Fruit fly (Drosophila melanogaster) whole organism, embryonic: Measurements from ENCODE around the gene CG13097.
A peak's percentile ranks its signal among the peaks of the same experiment; 100 is the strongest.

Experiments
- CG1024 ChIP-seq: fragments of 200-800 bp; sonication (Bioruptor generic); IDR thresholded peaks from 2 replicates; pipeline ENCODE4 v1.3.6; 2022; ENCODE audit warnings: missing biosample characterization, missing genetic modification characterization
- CG10274 ChIP-seq: fragments of 200-800 bp; sonication (Bioruptor generic); optimal IDR thresholded peaks from 3 replicates; lab custom pipeline; 2017; ENCODE audit warnings: missing biosample characterization, mild to moderate bottlenecking, missing genetic modification characterization
- CG10565 ChIP-seq: fragments of 200-800 bp; sonication (Bioruptor generic); optimal IDR thresholded peaks from 3 replicates; lab custom pipeline; 2016; ENCODE audit warnings: missing biosample characterization, mild to moderate bottlenecking, missing genetic modification characterization
- CG11085 ChIP-seq: fragments of 200-800 bp; sonication (Bioruptor generic); IDR thresholded peaks from 2 replicates; pipeline ENCODE4 v1.3.6; 2022; ENCODE audit warnings: missing biosample characterization, missing genetic modification characterization
- CG11723 ChIP-seq: fragments of 200-800 bp; sonication (Bioruptor generic); optimal IDR thresholded peaks from 2 replicates; lab custom pipeline; 2017; ENCODE audit warnings: missing biosample characterization, mild to moderate bottlenecking, missing genetic modification characterization
- CG12942 ChIP-seq: fragments of 200-800 bp; sonication (Bioruptor generic); optimal IDR thresholded peaks from 3 replicates; lab custom pipeline; 2016; ENCODE audit warnings: missing biosample characterization, missing genetic modification characterization
- CG13775 ChIP-seq: fragments of 200-800 bp; sonication (Bioruptor generic); optimal IDR thresholded peaks from 3 replicates; lab custom pipeline; 2017; ENCODE audit warnings: missing biosample characterization, mild to moderate bottlenecking, missing genetic modification characterization
- CG1603 ChIP-seq: fragments of 200-800 bp; sonication (Bioruptor generic); optimal IDR thresholded peaks from 2 replicates; lab custom pipeline; 2019; ENCODE audit warnings: missing biosample characterization, mild to moderate bottlenecking, missing genetic modification characterization, moderate library complexity
- CG16813 ChIP-seq: fragments of 200-800 bp; sonication (Bioruptor generic); IDR thresholded peaks from 3 replicates; pipeline ENCODE4 v1.3.6; 2022; ENCODE audit warnings: missing biosample characterization, missing genetic modification characterization; ENCODE audit not compliant: partially characterized antibody
- CG17912 ChIP-seq: fragments of 200-800 bp; sonication (Bioruptor generic); optimal IDR thresholded peaks from 2 replicates; lab custom pipeline; 2018; ENCODE audit warnings: missing biosample characterization, mild to moderate bottlenecking, missing genetic modification characterization
- CG18262 ChIP-seq: fragments of 200-800 bp; optimal IDR thresholded peaks from 3 replicates; lab custom pipeline; 2019; ENCODE audit warnings: missing biosample characterization, mild to moderate bottlenecking, missing genetic modification characterization, moderate library complexity
- CG34376 ChIP-seq: fragments of 200-800 bp; sonication (Bioruptor generic); optimal IDR thresholded peaks from 2 replicates; lab custom pipeline; 2018; ENCODE audit warnings: missing biosample characterization, mild to moderate bottlenecking, missing genetic modification characterization
- CG3838 ChIP-seq: fragments of 200-800 bp; sonication (Bioruptor generic); optimal IDR thresholded peaks from 3 replicates; lab custom pipeline; 2016; ENCODE audit warnings: missing biosample characterization, missing genetic modification characterization
- CG4617 ChIP-seq: fragments of 200-800 bp; sonication (Bioruptor generic); optimal IDR thresholded peaks from 3 replicates; lab custom pipeline; 2016; ENCODE audit warnings: missing biosample characterization, missing genetic modification characterization, borderline replicate concordance
- CG6683 ChIP-seq: fragments of 200-800 bp; sonication (Bioruptor generic); optimal IDR thresholded peaks from 2 replicates; lab custom pipeline; 2017; ENCODE audit warnings: missing biosample characterization, mild to moderate bottlenecking, missing genetic modification characterization, missing genetic modification reagents
- CG7928 ChIP-seq: fragments of 200-800 bp; sonication (Bioruptor generic); optimal IDR thresholded peaks from 2 replicates; lab custom pipeline; 2017; ENCODE audit warnings: missing biosample characterization, mild to moderate bottlenecking, missing genetic modification characterization
- Dek ChIP-seq: fragments of 200-800 bp; sonication (Bioruptor generic); optimal IDR thresholded peaks from 3 replicates; lab custom pipeline; 2019; ENCODE audit warnings: missing biosample characterization, mild to moderate bottlenecking, missing genetic modification characterization, moderate library complexity
- Dfd ChIP-seq, 2 experiments: fragments of >200 bp; optimal IDR thresholded peaks; 2 replicates each; lab custom pipeline; 2017; ENCODE audit warnings: missing biosample characterization in 2 of 2, missing genetic modification characterization in 2 of 2
- Dll ChIP-seq: fragments of 200-800 bp; sonication (Bioruptor generic); IDR thresholded peaks from 4 replicates; pipeline ENCODE4 v1.3.6; 2022; ENCODE audit warnings: missing biosample characterization, missing genetic modification characterization; ENCODE audit not compliant: partially characterized antibody
- E2f2 ChIP-seq: fragments of 200-800 bp; sonication (Bioruptor generic); IDR thresholded peaks from 2 replicates; pipeline ENCODE4 v1.3.6; 2022; ENCODE audit warnings: missing biosample characterization, missing genetic modification characterization
- GATAe ChIP-seq: fragments of 200-800 bp; sonication (Bioruptor generic); conservative IDR thresholded peaks from 2 replicates; pipeline ENCODE4 v1.3.6; 2022; ENCODE audit warnings: missing biosample characterization, missing genetic modification characterization
- Hr3 ChIP-seq: fragments of 200-800 bp; sonication (Bioruptor generic); optimal IDR thresholded peaks from 3 replicates; lab custom pipeline; 2016; ENCODE audit warnings: missing biosample characterization, missing genetic modification characterization
- Jarid2 ChIP-seq: fragments of 200-800 bp; sonication (Bioruptor generic); optimal IDR thresholded peaks from 3 replicates; lab custom pipeline; 2017; ENCODE audit warnings: mild to moderate bottlenecking, missing biosample characterization, missing genetic modification reagents, missing genetic modification characterization
- Med ChIP-seq: fragments of 200-800 bp; sonication (Bioruptor generic); peaks from one replicate; lab custom pipeline; 2016; ENCODE audit warnings: missing biosample characterization, missing genetic modification characterization, mild to moderate bottlenecking, inconsistent platforms, moderate library complexity
- Optix ChIP-seq: fragments of 200-800 bp; sonication (Bioruptor generic); IDR thresholded peaks from 3 replicates; pipeline ENCODE4 v1.3.6; 2022; ENCODE audit warnings: missing biosample characterization, missing genetic modification characterization
- Pdp1 ChIP-seq, 2 experiments: fragments of 200-800 bp; sonication (Bioruptor generic); optimal IDR thresholded peaks; 3 replicates each; lab custom pipeline; 2016; ENCODE audit warnings: missing biosample characterization in 2 of 2, missing genetic modification characterization in 2 of 2, mild to moderate bottlenecking in 1 of 2, moderate library complexity in 1 of 2
- Ravus ChIP-seq: fragments of 200-800 bp; sonication (Bioruptor generic); IDR thresholded peaks from 2 replicates; pipeline ENCODE4 v1.3.6; 2022; ENCODE audit warnings: missing biosample characterization, missing genetic modification characterization
- Rfx ChIP-seq: fragments of 200-800 bp; sonication (Bioruptor generic); IDR thresholded peaks from 2 replicates; pipeline ENCODE4 v1.3.6; 2022; ENCODE audit warnings: missing biosample characterization, missing genetic modification characterization
- Spps ChIP-seq: fragments of 200-800 bp; sonication (Bioruptor generic); optimal IDR thresholded peaks from 2 replicates; lab custom pipeline; 2018; ENCODE audit warnings: missing biosample characterization, mild to moderate bottlenecking, missing genetic modification characterization
- TFAM ChIP-seq: fragments of 200-800 bp; sonication (Bioruptor generic); optimal IDR thresholded peaks from 2 replicates; lab custom pipeline; 2017; ENCODE audit warnings: missing biosample characterization, missing genetic modification characterization, inconsistent platforms
- ash1 ChIP-seq: fragments of 200-800 bp; sonication (Bioruptor generic); optimal IDR thresholded peaks from 2 replicates; lab custom pipeline; 2018; ENCODE audit warnings: missing biosample characterization, mild to moderate bottlenecking, missing genetic modification characterization
- az2 ChIP-seq: fragments of 200-800 bp; sonication (Bioruptor generic); optimal IDR thresholded peaks from 3 replicates; lab custom pipeline; 2016; ENCODE audit warnings: missing biosample characterization, missing genetic modification characterization
- cas ChIP-seq: fragments of 200-800 bp; sonication (Bioruptor generic); IDR thresholded peaks from 2 replicates; pipeline ENCODE4 v1.3.6; 2022; ENCODE audit warnings: missing biosample characterization, missing genetic modification characterization
- esg ChIP-seq: fragments of 200-800 bp; sonication (Bioruptor generic); conservative IDR thresholded peaks from 2 replicates; pipeline ENCODE4 v1.3.6; 2022; ENCODE audit warnings: missing biosample characterization, missing genetic modification characterization
- ftz-f1 ChIP-seq: fragments of 200-800 bp; sonication (Bioruptor generic); optimal IDR thresholded peaks from 2 replicates; lab custom pipeline; 2016; ENCODE audit warnings: missing biosample characterization, missing genetic modification characterization
- gcm ChIP-seq: fragments of 200-800 bp; sonication (Bioruptor generic); optimal IDR thresholded peaks from 2 replicates; lab custom pipeline; 2019; ENCODE audit warnings: missing biosample characterization, mild to moderate bottlenecking, missing genetic modification characterization, moderate library complexity
- h ChIP-seq: fragments of >200 bp; optimal IDR thresholded peaks from 2 replicates; lab custom pipeline; 2017
- hkb ChIP-seq, 2 experiments: fragments of 200-800 bp in 1 of 2; fragments of >200 bp in 1 of 2; sonication (Bioruptor generic) in 1 of 2; IDR thresholded peaks in 1 of 2; optimal IDR thresholded peaks in 1 of 2; 2 replicates each; pipeline versions ENCODE4 v1.3.6 to Lab custom; 2017 to 2022; ENCODE audit warnings: missing biosample characterization in 1 of 2, missing genetic modification characterization in 1 of 2
- ken ChIP-seq: fragments of 200-800 bp; sonication (Bioruptor generic); IDR thresholded peaks from 3 replicates; pipeline ENCODE4 v1.3.6; 2022; ENCODE audit warnings: missing biosample characterization, missing genetic modification characterization
- kni ChIP-seq: fragments of 200-800 bp; sonication (Bioruptor generic); optimal IDR thresholded peaks from 3 replicates; lab custom pipeline; 2017; ENCODE audit warnings: mild to moderate bottlenecking, missing biosample characterization, missing genetic modification reagents, missing genetic modification characterization
- lola ChIP-seq, 3 experiments: fragments of >200 bp in 2 of 3; fragments of 200-800 bp in 1 of 3; sonication (Bioruptor generic) in 1 of 3; optimal IDR thresholded peaks; 2 replicates each; lab custom pipeline; 2017 to 2019; ENCODE audit warnings: missing biosample characterization in 3 of 3, missing genetic modification characterization in 3 of 3, mild to moderate bottlenecking in 1 of 3, moderate library complexity in 1 of 3
- nerfin-1 ChIP-seq: fragments of 200-800 bp; sonication (Bioruptor generic); optimal IDR thresholded peaks from 3 replicates; lab custom pipeline; 2019; ENCODE audit warnings: missing biosample characterization, mild to moderate bottlenecking, missing genetic modification characterization, moderate library complexity
- pita ChIP-seq: fragments of 200-800 bp; sonication (Bioruptor generic); optimal IDR thresholded peaks from 2 replicates; lab custom pipeline; 2017; ENCODE audit warnings: missing biosample characterization, mild to moderate bottlenecking, missing genetic modification characterization
- sim ChIP-seq: fragments of 200-800 bp; sonication (Bioruptor generic); IDR thresholded peaks from 2 replicates; pipeline ENCODE4 v1.3.6; 2022; ENCODE audit warnings: missing biosample characterization, missing genetic modification characterization
- sisA ChIP-seq: fragments of 200-800 bp; sonication (Bioruptor generic); IDR thresholded peaks from 2 replicates; pipeline ENCODE4 v1.3.6; 2022; ENCODE audit warnings: missing biosample characterization, missing genetic modification characterization
- sob ChIP-seq: fragments of 200-800 bp; sonication (Bioruptor generic); IDR thresholded peaks from 2 replicates; pipeline ENCODE4 v1.3.6; 2022; ENCODE audit warnings: missing biosample characterization, missing genetic modification characterization
- sqz ChIP-seq: fragments of 200-800 bp; sonication (Bioruptor generic); optimal IDR thresholded peaks from 3 replicates; lab custom pipeline; 2018; ENCODE audit warnings: missing biosample characterization, mild to moderate bottlenecking, missing genetic modification characterization
- tin ChIP-seq: fragments of 200-800 bp; sonication (Bioruptor generic); optimal IDR thresholded peaks from 3 replicates; lab custom pipeline; 2016; ENCODE audit warnings: missing biosample characterization, missing genetic modification characterization
- ttk ChIP-seq: fragments of 200-800 bp; sonication (Bioruptor generic); IDR thresholded peaks from 2 replicates; pipeline ENCODE4 v2.1.2; 2022; ENCODE audit warnings: missing biosample characterization, missing genetic modification characterization
- wor ChIP-seq: fragments of 200-800 bp; sonication (Bioruptor generic); IDR thresholded peaks from 2 replicates; pipeline ENCODE4 v1.3.6; 2022; ENCODE audit warnings: missing biosample characterization, missing genetic modification characterization

CG13097 gene

DNA sequence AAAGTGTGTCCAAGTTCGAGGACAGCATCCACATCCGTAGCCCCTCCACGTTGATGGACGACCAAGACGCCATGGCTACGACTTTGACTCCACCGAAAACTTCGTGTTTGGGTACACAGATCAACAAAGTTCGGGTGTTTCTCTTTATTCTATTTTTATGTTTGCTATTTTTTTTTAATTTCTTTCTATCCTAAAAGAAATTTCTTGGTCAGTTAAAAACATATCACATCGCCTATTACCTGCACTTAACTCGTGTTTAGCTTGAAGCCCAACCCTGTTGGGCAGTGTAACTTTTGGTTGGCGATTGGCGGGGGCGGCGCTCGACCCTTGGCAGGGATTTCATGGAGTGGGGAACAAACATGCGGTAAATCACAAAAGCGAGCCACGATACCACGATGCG, 41.2 kb downstream of the CG13097 start (continued):
- no peak for TF ChIP-seq sqz
- peak in 1 of 3 experiments; percentile 63 for TF ChIP-seq lola (GFP tag; optimal IDR thresholded peaks at IDR 0.05; lab: Kevin White, UChicago)
- peak; percentile 89 for TF ChIP-seq Med
- no peak for TF ChIP-seq Dek
- peak; percentile 5 for TF ChIP-seq CG12942
- peak; percentile 21 for TF ChIP-seq az2 (GFP tag; lab: Kevin White, UChicago)
- no peak for TF ChIP-seq CG34376 (GFP tag; lab: Kevin White, UChicago)
- peak; percentile 78; the same call in 2 of the 3 replicates for TF ChIP-seq ken (GFP tag; lab: Robert Waterston, UW)
- TF ChIP-seq CG4617 = no peak
- peak; percentile 30; the same call in 1 of the 2 replicates for TF ChIP-seq E2f2 (GFP tag; lab: Robert Waterston, UW)
- TF ChIP-seq ftz-f1 (GFP tag; lab: Kevin White, UChicago) = no peak
- TF ChIP-seq ash1 (GFP tag; lab: Kevin White, UChicago) = no peak
- peak; percentile 47; the same call in 1 of the 3 replicates for TF ChIP-seq Optix (GFP tag; lab: Robert Waterston, UW)
- no peak for TF ChIP-seq GATAe (GFP tag; lab: Robert Waterston, UW)
- TF ChIP-seq CG10565 (GFP tag; lab: Kevin White, UChicago) = no peak
- TF ChIP-seq CG6683 = no peak
- TF ChIP-seq CG11085 (GFP tag; lab: Robert Waterston, UW) = no peak
- TF ChIP-seq pita (GFP tag; lab: Kevin White, UChicago) = no peak
- TF ChIP-seq CG1603 = peak; percentile 11
- no peak for TF ChIP-seq CG16813 (GFP tag; lab: Robert Waterston, UW)
- TF ChIP-seq Ravus (GFP tag; lab: Robert Waterston, UW) = no peak
- TF ChIP-seq Dll (GFP tag; lab: Robert Waterston, UW) = no peak
- peak; percentile 24 for TF ChIP-seq nerfin-1
- no peak for TF ChIP-seq CG10274 (GFP tag; lab: Kevin White, UChicago)
- no peak for TF ChIP-seq hkb (optimal IDR thresholded peaks at IDR 0.05; lab: Kevin White, UChicago)
- TF ChIP-seq hkb (GFP tag; IDR thresholded peaks at IDR 0.05; lab: Robert Waterston, UW) = peak; percentile 60
- peak in 1 of 2 experiments; percentile 22 for TF ChIP-seq Pdp1 (GFP tag; optimal IDR thresholded peaks at IDR 0.05; lab: Kevin White, UChicago)
- TF ChIP-seq h = no peak
- no peak for TF ChIP-seq CG7928 (GFP tag; lab: Kevin White, UChicago)
- TF ChIP-seq TFAM (GFP tag; lab: Kevin White, UChicago) = no peak
- TF ChIP-seq Spps = peak; percentile 57
- TF ChIP-seq wor (GFP tag; lab: Robert Waterston, UW) = peak; percentile 12; the same call in 1 of the 2 replicates
- peak; percentile 28 for TF ChIP-seq gcm
- TF ChIP-seq CG3838 (GFP tag; lab: Kevin White, UChicago) = no peak
- no peak for TF ChIP-seq cas (GFP tag; lab: Robert Waterston, UW)
- peak; percentile 59 for TF ChIP-seq CG18262
- no peak for TF ChIP-seq sisA
- no peak for TF ChIP-seq CG1024
- TF ChIP-seq ttk (GFP tag; lab: Robert Waterston, UW) = peak; percentile 46; the same call in 1 of the 2 replicates
- peak; percentile 6 for TF ChIP-seq Hr3 (GFP tag; lab: Kevin White, UChicago)
- TF ChIP-seq sob (GFP tag; lab: Robert Waterston, UW) = peak; percentile 53; the same call in 1 of the 2 replicates
- TF ChIP-seq Jarid2 (GFP tag; lab: Kevin White, UChicago) = no peak
- peak; percentile 38; the same call in 1 of the 2 replicates for TF ChIP-seq esg (GFP tag; lab: Robert Waterston, UW)
- TF ChIP-seq Dfd (GFP tag; optimal IDR thresholded peaks at IDR 0.05; lab: Kevin White, UChicago) = no peak
- no peak for TF ChIP-seq sim (GFP tag; lab: Robert Waterston, UW)
- peak; percentile 22 for TF ChIP-seq CG13775
- TF ChIP-seq CG17912 (GFP tag; lab: Kevin White, UChicago) = no peak
- TF ChIP-seq kni (GFP tag; lab: Kevin White, UChicago) = no peak
- TF ChIP-seq tin = peak; percentile 23
- TF ChIP-seq CG11723 = peak; percentile 25
- TF ChIP-seq Rfx = peak; percentile 61
